Worm (Caenorhabditis elegans) whole organism, L1 larva: Measurements from ENCODE around the gene R05D3.12.

Source experiments
- C34B4.2 ChIP-seq: sonication (generic microtip); optimal IDR thresholded peaks from 2 replicates; lab custom pipeline; 2017; ENCODE audit warnings: mild to moderate bottlenecking, missing genetic modification characterization, missing compliant biosample characterization
- F16B12.6 ChIP-seq: fragments of 150-350 bp; optimal IDR thresholded peaks from 2 replicates; lab custom pipeline; 2014; ENCODE audit warnings: missing biosample characterization, missing genetic modification characterization
- Y116A8C.19 ChIP-seq: sonication (generic microtip); optimal IDR thresholded peaks from 2 replicates; lab custom pipeline; 2016; ENCODE audit warnings: missing compliant biosample characterization, missing genetic modification characterization, borderline replicate concordance
- ceh-8 ChIP-seq: fragments of 200-800 bp; sonication (Bioruptor generic); optimal IDR thresholded peaks from 2 replicates; lab custom pipeline; 2018; ENCODE audit warnings: mild to moderate bottlenecking, missing genetic modification characterization, moderate library complexity, missing compliant biosample characterization
- ceh-82 ChIP-seq, 3 experiments: fragments of 150-350 bp in 1 of 3; sonication (generic microtip) in 2 of 3; optimal IDR thresholded peaks; 2 replicates each; lab custom pipeline; 2014 to 2017; ENCODE audit warnings: missing biosample characterization in 3 of 3, missing genetic modification characterization in 3 of 3
- ces-1 ChIP-seq: fragments of 150-350 bp; optimal IDR thresholded peaks from 2 replicates; lab custom pipeline; 2014; ENCODE audit warnings: missing biosample characterization, missing genetic modification reagents, missing genetic modification characterization
- dpl-1 ChIP-seq, 3 experiments: fragments of 150-350 bp in 2 of 3; sonication (generic microtip) in 1 of 3; optimal IDR thresholded peaks; 2 replicates each; lab custom pipeline; 2014 to 2017; ENCODE audit warnings: missing biosample characterization in 3 of 3, missing genetic modification characterization in 3 of 3, missing genetic modification reagents in 3 of 3
- efl-1 ChIP-seq, 4 experiments: fragments of 150-350 bp; optimal IDR thresholded peaks in 3 of 4; peaks in 1 of 4; 1 replicate in 1 of 4; 2 replicates in 3 of 4; lab custom pipeline; 2014; ENCODE audit warnings: missing biosample characterization in 2 of 4, missing genetic modification characterization in 2 of 4, missing genetic modification reagents in 2 of 4
- egl-13 ChIP-seq: sonication (generic microtip); optimal IDR thresholded peaks from 2 replicates; lab custom pipeline; 2016; ENCODE audit warnings: missing genotype, missing genetic modification reagents, missing genetic modification characterization, missing compliant biosample characterization
- elt-2 ChIP-seq: sonication (generic microtip); optimal IDR thresholded peaks from 2 replicates; lab custom pipeline; 2016; ENCODE audit warnings: missing genetic modification characterization, mild to moderate bottlenecking, inconsistent platforms, missing compliant biosample characterization, missing genetic modification reagents
- fkh-10 ChIP-seq: sonication (generic microtip); optimal IDR thresholded peaks from 2 replicates; lab custom pipeline; 2017; ENCODE audit warnings: missing biosample characterization, missing genetic modification reagents, missing genetic modification characterization
- fos-1 ChIP-seq: fragments of 150-350 bp; optimal IDR thresholded peaks from 2 replicates; lab custom pipeline; 2014; ENCODE audit warnings: missing biosample characterization, missing genetic modification characterization
- grh-1 ChIP-seq: fragments of 200-800 bp; sonication (Bioruptor generic); IDR thresholded peaks from 2 replicates; pipeline ENCODE4 v1.3.6; 2022; ENCODE audit warnings: missing genetic modification reagents, missing genetic modification characterization, missing compliant biosample characterization
- hlh-17 ChIP-seq: fragments of 200-800 bp; sonication (Bioruptor generic); optimal IDR thresholded peaks from 2 replicates; lab custom pipeline; 2018; ENCODE audit warnings: missing genetic modification characterization, mild to moderate bottlenecking, missing compliant biosample characterization, moderate library complexity, borderline replicate concordance
- hpl-2 ChIP-seq: fragments of 150-350 bp; optimal IDR thresholded peaks from 2 replicates; lab custom pipeline; 2014; ENCODE audit warnings: missing biosample characterization, missing genetic modification reagents, missing genetic modification characterization
- isw-1 ChIP-seq: fragments of 200-800 bp; sonication (Bioruptor generic); IDR thresholded peaks from 2 replicates; pipeline ENCODE4 v1.3.6; 2022; ENCODE audit warnings: missing genetic modification characterization, missing compliant biosample characterization
- lin-14 ChIP-seq: fragments of 200-800 bp; sonication (Bioruptor generic); optimal IDR thresholded peaks from 2 replicates; lab custom pipeline; 2018; ENCODE audit warnings: mild to moderate bottlenecking, missing genetic modification characterization, moderate library complexity, missing compliant biosample characterization
- lin-35 ChIP-seq, 2 experiments: fragments of 150-350 bp; optimal IDR thresholded peaks; 2 replicates each; lab custom pipeline; 2014; ENCODE audit warnings: missing biosample characterization in 2 of 2, missing genetic modification characterization in 2 of 2, missing genetic modification reagents in 2 of 2
- lin-39 ChIP-seq: fragments of 150-350 bp; optimal IDR thresholded peaks from 2 replicates; lab custom pipeline; 2014; ENCODE audit warnings: missing biosample characterization, missing genetic modification reagents, missing genetic modification characterization
- mab-9 ChIP-seq: fragments of 200-800 bp; sonication (Bioruptor generic); IDR thresholded peaks from 2 replicates; pipeline ENCODE4 v1.3.6; 2022; ENCODE audit warnings: missing genetic modification reagents, missing genetic modification characterization, missing compliant biosample characterization
- mdl-1 ChIP-seq, 2 experiments: fragments of 150-350 bp; optimal IDR thresholded peaks; 2 replicates each; lab custom pipeline; 2014 to 2017; ENCODE audit warnings: missing biosample characterization in 2 of 2, missing genetic modification characterization in 2 of 2, inconsistent platforms in 1 of 2
- mef-2 ChIP-seq: fragments of 150-350 bp; optimal IDR thresholded peaks from 2 replicates; lab custom pipeline; 2014; ENCODE audit warnings: missing biosample characterization, missing genetic modification characterization
- mep-1 ChIP-seq: fragments of 150-350 bp; optimal IDR thresholded peaks from 2 replicates; lab custom pipeline; 2014; ENCODE audit warnings: missing biosample characterization, missing genetic modification characterization
- nhr-11 ChIP-seq: fragments of 150-350 bp; optimal IDR thresholded peaks from 2 replicates; lab custom pipeline; 2014; ENCODE audit warnings: missing biosample characterization, missing genetic modification characterization
- nhr-12 ChIP-seq: sonication (generic microtip); optimal IDR thresholded peaks from 2 replicates; lab custom pipeline; 2017; ENCODE audit warnings: missing biosample characterization, missing genetic modification characterization
- nhr-19 ChIP-seq: fragments of 200-800 bp; sonication (Bioruptor generic); conservative IDR thresholded peaks from 2 replicates; pipeline ENCODE4 v1.3.6; 2022; ENCODE audit warnings: missing genetic modification characterization, missing compliant biosample characterization
- nhr-237 ChIP-seq: fragments of 150-350 bp; optimal IDR thresholded peaks from 2 replicates; lab custom pipeline; 2014; ENCODE audit warnings: missing biosample characterization, missing genetic modification characterization
- nhr-28 ChIP-seq: fragments of 150-350 bp; optimal IDR thresholded peaks from 2 replicates; lab custom pipeline; 2014; ENCODE audit warnings: missing biosample characterization, missing genetic modification characterization
- nhr-71 ChIP-seq: sonication (generic microtip); optimal IDR thresholded peaks from 2 replicates; lab custom pipeline; 2016; ENCODE audit warnings: mild to moderate bottlenecking, missing genetic modification characterization, moderate library complexity, missing compliant biosample characterization
- nhr-76 ChIP-seq: sonication (generic microtip); optimal IDR thresholded peaks from 2 replicates; lab custom pipeline; 2017; ENCODE audit warnings: missing biosample characterization, missing genetic modification characterization
- nhr-77 ChIP-seq: fragments of 150-350 bp; optimal IDR thresholded peaks from 2 replicates; lab custom pipeline; 2014; ENCODE audit warnings: missing biosample characterization, missing genetic modification characterization
- nhr-84 ChIP-seq: sonication (generic microtip); optimal IDR thresholded peaks from 2 replicates; lab custom pipeline; 2017; ENCODE audit warnings: missing biosample characterization, missing genetic modification characterization
- nhr-85 ChIP-seq: sonication (generic microtip); peaks from one replicate; lab custom pipeline; 2016; ENCODE audit warnings: missing genetic modification characterization, inconsistent platforms, missing compliant biosample characterization
- nhr-90 ChIP-seq: sonication (generic microtip); optimal IDR thresholded peaks from 2 replicates; lab custom pipeline; 2016; ENCODE audit warnings: mild to moderate bottlenecking, missing genetic modification characterization, missing compliant biosample characterization; ENCODE audit not compliant: poor library complexity
- pag-3 ChIP-seq: sonication (generic microtip); optimal IDR thresholded peaks from 2 replicates; lab custom pipeline; 2017; ENCODE audit warnings: missing genetic modification characterization, mild to moderate bottlenecking, missing compliant biosample characterization, antibody characterized with exemption, borderline replicate concordance; ENCODE audit not compliant: insufficient read depth
- pax-3 ChIP-seq: fragments of 200-800 bp; sonication (Bioruptor generic); optimal IDR thresholded peaks from 2 replicates; lab custom pipeline; 2018; ENCODE audit warnings: mild to moderate bottlenecking, missing genetic modification characterization, moderate library complexity, missing compliant biosample characterization
- pqm-1 ChIP-seq: sonication (generic microtip); optimal IDR thresholded peaks from 3 replicates; lab custom pipeline; 2017; ENCODE audit warnings: missing biosample characterization, missing genetic modification characterization
- rnt-1 ChIP-seq: sonication (generic microtip); optimal IDR thresholded peaks from 2 replicates; lab custom pipeline; 2016; ENCODE audit warnings: mild to moderate bottlenecking, missing genetic modification characterization, moderate library complexity, missing compliant biosample characterization
- skn-1 ChIP-seq: fragments of 150-350 bp; optimal IDR thresholded peaks from 2 replicates; lab custom pipeline; 2014; ENCODE audit warnings: missing biosample characterization, missing genetic modification characterization
- snpc-4 ChIP-seq: fragments of 150-350 bp; optimal IDR thresholded peaks from 2 replicates; lab custom pipeline; 2014; ENCODE audit warnings: missing biosample characterization, missing genetic modification characterization
- snu-23 ChIP-seq: sonication (generic microtip); optimal IDR thresholded peaks from 2 replicates; lab custom pipeline; 2016; ENCODE audit warnings: missing genetic modification characterization, missing compliant biosample characterization
- sox-4 ChIP-seq: sonication (generic microtip); optimal IDR thresholded peaks from 2 replicates; lab custom pipeline; 2016; ENCODE audit warnings: missing genetic modification characterization, missing compliant biosample characterization
- sup-37 ChIP-seq: fragments of 200-800 bp; sonication (Bioruptor generic); optimal IDR thresholded peaks from 2 replicates; lab custom pipeline; 2018; ENCODE audit warnings: mild to moderate bottlenecking, missing genetic modification characterization, missing compliant biosample characterization
- swsn-7 ChIP-seq: sonication (generic microtip); optimal IDR thresholded peaks from 2 replicates; lab custom pipeline; 2016; ENCODE audit warnings: missing genetic modification characterization, missing compliant biosample characterization
- tbx-2 ChIP-seq: sonication (generic microtip); optimal IDR thresholded peaks from 2 replicates; lab custom pipeline; 2016; ENCODE audit warnings: missing genetic modification characterization, missing compliant biosample characterization
- tlp-1 ChIP-seq: fragments of 150-350 bp; optimal IDR thresholded peaks from 2 replicates; lab custom pipeline; 2014; ENCODE audit warnings: missing biosample characterization, missing genetic modification characterization
- unc-130 ChIP-seq: fragments of 150-350 bp; optimal IDR thresholded peaks from 2 replicates; lab custom pipeline; 2017; ENCODE audit warnings: missing biosample characterization, missing genetic modification characterization, inconsistent platforms
- unc-86 ChIP-seq: sonication (generic microtip); optimal IDR thresholded peaks from 2 replicates; lab custom pipeline; 2016; ENCODE audit warnings: missing genetic modification characterization, missing compliant biosample characterization
- vab-15 ChIP-seq: sonication (generic microtip); optimal IDR thresholded peaks from 2 replicates; lab custom pipeline; 2017; ENCODE audit warnings: missing genotype, mild to moderate bottlenecking, missing genetic modification characterization, missing compliant biosample characterization
- xbp-1 ChIP-seq: sonication (generic microtip); optimal IDR thresholded peaks from 2 replicates; lab custom pipeline; 2016; ENCODE audit warnings: missing genetic modification characterization, missing compliant biosample characterization
- zip-4 ChIP-seq: fragments of 200-800 bp; sonication (Bioruptor generic); optimal IDR thresholded peaks from 2 replicates; lab custom pipeline; 2018; ENCODE audit warnings: mild to moderate bottlenecking, missing genetic modification characterization, moderate library complexity, missing compliant biosample characterization
- ztf-11 ChIP-seq, 2 experiments: sonication (generic microtip); optimal IDR thresholded peaks; 2 replicates each; lab custom pipeline; 2016 to 2017; ENCODE audit warnings: missing genetic modification characterization in 2 of 2, missing biosample characterization in 1 of 2, missing compliant biosample characterization in 1 of 2

The R05D3.12 gene

DNA sequence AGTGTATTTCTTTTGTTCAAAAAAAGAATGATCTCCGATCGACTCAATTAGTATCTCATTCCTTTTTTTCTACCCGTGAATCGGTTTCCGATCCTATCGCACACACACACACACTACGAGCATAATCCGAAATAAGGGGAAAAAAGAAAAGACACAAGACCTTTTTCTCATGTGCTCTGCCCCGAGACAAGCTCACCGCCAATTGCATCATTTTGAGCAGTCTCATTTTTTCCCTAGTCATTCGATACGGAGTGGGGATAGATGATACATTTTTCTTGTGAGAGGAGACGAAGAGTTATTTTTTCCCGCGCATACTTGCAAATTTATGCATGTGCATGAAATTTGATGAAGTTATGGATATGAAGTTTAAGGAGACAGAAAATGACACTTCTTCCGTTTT, 11.6 kb downstream of the R05D3.12 start:
- TF ChIP-seq xbp-1 (tag; lab: Kevin White, UChicago), result peak; percentile 3
- peak; percentile 4 for TF ChIP-seq tbx-2 (tag; lab: Kevin White, UChicago)
- TF ChIP-seq nhr-237 (tag; lab: Kevin White, UChicago), result no peak
- peak; percentile 3 to 8 for TF ChIP-seq efl-1 (optimal IDR thresholded peaks at IDR 0.05; lab: Kevin White, UChicago)
- TF ChIP-seq efl-1 (GFP tag; optimal IDR thresholded peaks at IDR 0.05 in 1 of 2; lab: Kevin White, UChicago), result peak in 1 of 2 experiments; percentile 72
- TF ChIP-seq nhr-71, result peak; percentile 63
- TF ChIP-seq nhr-85 (tag; lab: Kevin White, UChicago), result no peak
- TF ChIP-seq isw-1 (GFP tag; lab: Robert Waterston, UW), result peak; percentile 7; the same call in 1 of the 2 replicates
- TF ChIP-seq swsn-7, result peak; percentile 28
- TF ChIP-seq sup-37 (GFP tag; lab: Kevin White, UChicago), result no peak
- no peak for TF ChIP-seq mab-9 (GFP tag; lab: Robert Waterston, UW)
- TF ChIP-seq nhr-76, result no peak
- no peak for TF ChIP-seq hpl-2 (GFP tag; lab: Kevin White, UChicago)
- peak; percentile 47 for TF ChIP-seq snu-23 (GFP tag; lab: Kevin White, UChicago)
- no peak for TF ChIP-seq hlh-17 (GFP tag; lab: Kevin White, UChicago)
- TF ChIP-seq mdl-1 (tag; optimal IDR thresholded peaks at IDR 0.05; lab: Kevin White, UChicago), result no peak
- no peak for TF ChIP-seq mef-2
- TF ChIP-seq dpl-1 (GFP tag; optimal IDR thresholded peaks at IDR 0.05; lab: Kevin White, UChicago), result peak in 1 of 3 experiments; percentile 43
- TF ChIP-seq unc-130 (tag; lab: Kevin White, UChicago), result no peak
- TF ChIP-seq F16B12.6, result no peak
- TF ChIP-seq vab-15 (tag; lab: Kevin White, UChicago), result no peak
- TF ChIP-seq mep-1 (tag; lab: Kevin White, UChicago), result peak; percentile 37
- TF ChIP-seq nhr-19 (GFP tag; lab: Robert Waterston, UW), result no peak
- TF ChIP-seq egl-13, result peak; percentile 63
- no peak for TF ChIP-seq C34B4.2 (tag; lab: Kevin White, UChicago)
- peak in 1 of 2 experiments; percentile 15 for TF ChIP-seq lin-35 (GFP tag; optimal IDR thresholded peaks at IDR 0.05; lab: Kevin White, UChicago)
- TF ChIP-seq pqm-1, result no peak
- TF ChIP-seq nhr-12 (tag; lab: Kevin White, UChicago), result no peak
- peak; percentile 66 for TF ChIP-seq fkh-10 (GFP tag; lab: Kevin White, UChicago)
- TF ChIP-seq nhr-11 (tag; lab: Kevin White, UChicago), result no peak
- TF ChIP-seq skn-1 (tag; lab: Kevin White, UChicago), result no peak
- TF ChIP-seq nhr-90 (tag; lab: Kevin White, UChicago), result no peak
- TF ChIP-seq grh-1 (GFP tag; lab: Robert Waterston, UW), result no peak
- no peak for TF ChIP-seq Y116A8C.19 (tag; lab: Kevin White, UChicago)
- no peak for TF ChIP-seq snpc-4 (tag; lab: Kevin White, UChicago)
- no peak for TF ChIP-seq zip-4 (GFP tag; lab: Kevin White, UChicago)
- TF ChIP-seq pag-3 (tag; lab: Kevin White, UChicago), result no peak
- peak; percentile 36 for TF ChIP-seq ceh-8 (GFP tag; lab: Kevin White, UChicago)
- TF ChIP-seq nhr-28 (tag; lab: Kevin White, UChicago), result no peak
- TF ChIP-seq tlp-1 (tag; lab: Kevin White, UChicago), result no peak
- TF ChIP-seq unc-86 (tag; lab: Kevin White, UChicago), result peak; percentile 62
- no peak for TF ChIP-seq rnt-1 (tag; lab: Kevin White, UChicago)
- peak; percentile 85 for TF ChIP-seq lin-14 (GFP tag; lab: Kevin White, UChicago)
- peak; percentile 50 for TF ChIP-seq pax-3 (tag; lab: Kevin White, UChicago)
- no peak for TF ChIP-seq fos-1 (tag; lab: Kevin White, UChicago)
- no peak for TF ChIP-seq elt-2 (tag; lab: Kevin White, UChicago)
- TF ChIP-seq nhr-84 (tag; lab: Kevin White, UChicago), result no peak
- peak in 1 of 3 experiments; percentile 61 for TF ChIP-seq ceh-82 (tag; optimal IDR thresholded peaks at IDR 0.05; lab: Kevin White, UChicago)
- TF ChIP-seq nhr-77, result no peak
- peak; percentile 4 for TF ChIP-seq ces-1 (GFP tag; lab: Kevin White, UChicago)
- no peak for TF ChIP-seq sox-4 (tag; lab: Kevin White, UChicago)
- no peak for TF ChIP-seq lin-39 (tag; lab: Kevin White, UChicago)
- no peak for TF ChIP-seq ztf-11 (tag; optimal IDR thresholded peaks at IDR 0.05; lab: Kevin White, UChicago)
